Fruit fly (Drosophila melanogaster): Measurements from ENCODE around the gene REPTOR.

REPTOR gene

DNA sequence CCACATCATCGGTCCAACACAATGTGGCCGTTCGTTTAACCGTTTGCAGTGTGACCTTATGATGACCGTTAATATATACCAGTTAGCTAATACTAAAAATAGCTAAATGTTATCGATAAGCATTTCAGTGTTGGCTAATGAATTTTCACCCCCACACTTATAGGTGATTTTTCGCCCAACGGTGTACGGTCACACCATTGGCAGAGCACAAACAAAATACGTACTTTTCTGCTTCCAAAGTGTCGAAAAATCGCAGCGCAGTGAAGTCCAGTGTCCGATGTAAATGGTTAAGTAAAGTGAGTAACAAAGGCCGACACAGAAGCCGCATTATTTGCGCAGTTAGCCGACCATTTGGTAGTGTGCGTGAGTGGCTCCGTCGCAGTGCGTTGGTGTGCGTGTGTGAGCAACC, 42.9 kb upstream of the REPTOR start, which contains the start of the genes Syx18 and atl (continued):
- TF ChIP-seq fd96Cb (tag; optimal IDR thresholded peaks at IDR 0.05) (no peak), CG43689 (GFP tag; IDR thresholded peaks at IDR 0.05) (no peak), tx (GFP tag; optimal IDR thresholded peaks at IDR 0.05) (no peak), ham (GFP tag; IDR thresholded peaks at IDR 0.05) (no peak), zen2 (GFP tag; IDR thresholded peaks at IDR 0.05; ENCODE audit: partially characterized antibody) (no peak), Aef1 (GFP tag; IDR thresholded peaks at IDR 0.05) (0 out of 3 replicates have a peak, but pooled peaks have one; percentile 14), bigmax (GFP tag; optimal IDR thresholded peaks at IDR 0.05) (peak; percentile 6), dimm (GFP tag; IDR thresholded peaks at IDR 0.05) (no peak), ranshi (GFP tag; IDR thresholded peaks at IDR 0.05) (no peak), CG10959 (GFP tag; IDR thresholded peaks at IDR 0.05) (no peak), abd-A (tag; optimal IDR thresholded peaks at IDR 0.05) (no peak), CG17186 (GFP tag; optimal IDR thresholded peaks at IDR 0.05) (peak; percentile 48), CG18262 (tag; optimal IDR thresholded peaks at IDR 0.05) (no peak), zfh1 (GFP tag; IDR thresholded peaks at IDR 0.05) (no peak), D19B (GFP tag; optimal IDR thresholded peaks at IDR 0.05) (no peak), tap (tag; optimal IDR thresholded peaks at IDR 0.05) (no peak), Asciz (GFP tag; optimal IDR thresholded peaks at IDR 0.05) (no peak), gem (tag; optimal IDR thresholded peaks at IDR 0.05) (no peak), CG11723 (GFP tag; optimal IDR thresholded peaks at IDR 0.05) (no peak), gro (GFP tag; optimal IDR thresholded peaks at IDR 0.05) (peak; percentile 68), BtbVII (GFP tag; optimal IDR thresholded peaks at IDR 0.05) (no peak), CG18011 (GFP tag; optimal IDR thresholded peaks at IDR 0.05) (no peak), lab (GFP tag; optimal IDR thresholded peaks at IDR 0.05) (peak; percentile 31), grau (tag; optimal IDR thresholded peaks at IDR 0.05) (peak; percentile 33), CG15269 (tag; optimal IDR thresholded peaks at IDR 0.05) (no peak), Dref (GFP tag; IDR thresholded peaks at IDR 0.05) (peak; percentile 82), CG15479 (GFP tag; optimal IDR thresholded peaks at IDR 0.05) (no peak), p53 (GFP tag; optimal IDR thresholded peaks at IDR 0.05) (no peak), unc-4 (GFP tag; IDR thresholded peaks at IDR 0.05; ENCODE audit: partially characterized antibody) (0 out of 2 replicates have a peak, but pooled peaks have one; percentile 46), twi (tag; optimal IDR thresholded peaks at IDR 0.05) (no peak), Awh (GFP tag; IDR thresholded peaks at IDR 0.05) (no peak), NFAT (GFP tag; IDR thresholded peaks at IDR 0.05) (no peak), B-H2 (GFP tag; optimal IDR thresholded peaks at IDR 0.05) (peak; percentile 30), Drgx (GFP tag; IDR thresholded peaks at IDR 0.05) (no peak), HLH54F (GFP tag; optimal IDR thresholded peaks at IDR 0.05) (peak; percentile 15), aop (GFP tag; IDR thresholded peaks at IDR 0.05) (no peak), NC2α (GFP tag; optimal IDR thresholded peaks at IDR 0.05) (no peak), Dad (GFP tag; optimal IDR thresholded peaks at IDR 0.05) (no peak), Sry-δ (GFP tag; optimal IDR thresholded peaks at IDR 0.05) (peak; percentile 59), CG6272 (GFP tag; IDR thresholded peaks at IDR 0.05) (no peak), CG9817 (tag; optimal IDR thresholded peaks at IDR 0.05) (no peak), cad (GFP tag; optimal IDR thresholded peaks at IDR 0.05) (no peak), gsb (GFP tag; IDR thresholded peaks at IDR 0.05) (no peak), CG31441 (GFP tag; IDR thresholded peaks at IDR 0.05) (no peak; the same call in 1 of the 2 replicates), al (GFP tag; IDR thresholded peaks at IDR 0.05) (no peak), CG10543 (GFP tag; optimal IDR thresholded peaks at IDR 0.05) (peak; percentile 24), trh (GFP tag; optimal IDR thresholded peaks at IDR 0.05) (no peak), sug (tag; optimal IDR thresholded peaks at IDR 0.05) (peak; percentile 35), Opbp (GFP tag; IDR thresholded peaks at IDR 0.05; ENCODE audit: partially characterized antibody) (no peak), CG7928 (GFP tag; optimal IDR thresholded peaks at IDR 0.05) (peak; percentile 24), CG8388 (GFP tag; optimal IDR thresholded peaks at IDR 0.05) (no peak), az2 (GFP tag; optimal IDR thresholded peaks at IDR 0.05) (no peak)
